Fruit fly (Drosophila melanogaster) whole organism, adult: Measurements from ENCODE around the gene Megf8.

ENCODE experiments used
- CG7045 ChIP-seq: fragments of 200-800 bp; sonication (Bioruptor generic); optimal IDR thresholded peaks from 2 replicates; lab custom pipeline; 2017; ENCODE audit warnings: missing biosample characterization, mild to moderate bottlenecking, missing genetic modification characterization
- bab1 ChIP-seq: fragments of 200-800 bp; sonication (Bioruptor generic); optimal IDR thresholded peaks from 3 replicates; lab custom pipeline; 2019; ENCODE audit warnings: missing biosample characterization, mild to moderate bottlenecking, missing genetic modification characterization, moderate library complexity
- kay ChIP-seq: fragments of 200-800 bp; sonication (Bioruptor generic); peaks from one replicate; lab custom pipeline; 2016; ENCODE audit warnings: missing biosample characterization, missing genetic modification characterization, borderline replicate concordance
- ovo ChIP-seq: fragments of 200-800 bp; sonication (Bioruptor generic); optimal IDR thresholded peaks from 2 replicates; lab custom pipeline; 2016; ENCODE audit warnings: missing biosample characterization, missing genetic modification characterization
- toe ChIP-seq: fragments of 200-800 bp; sonication (Bioruptor generic); optimal IDR thresholded peaks from 2 replicates; lab custom pipeline; 2016; ENCODE audit warnings: missing biosample characterization, missing genetic modification characterization

DNA sequence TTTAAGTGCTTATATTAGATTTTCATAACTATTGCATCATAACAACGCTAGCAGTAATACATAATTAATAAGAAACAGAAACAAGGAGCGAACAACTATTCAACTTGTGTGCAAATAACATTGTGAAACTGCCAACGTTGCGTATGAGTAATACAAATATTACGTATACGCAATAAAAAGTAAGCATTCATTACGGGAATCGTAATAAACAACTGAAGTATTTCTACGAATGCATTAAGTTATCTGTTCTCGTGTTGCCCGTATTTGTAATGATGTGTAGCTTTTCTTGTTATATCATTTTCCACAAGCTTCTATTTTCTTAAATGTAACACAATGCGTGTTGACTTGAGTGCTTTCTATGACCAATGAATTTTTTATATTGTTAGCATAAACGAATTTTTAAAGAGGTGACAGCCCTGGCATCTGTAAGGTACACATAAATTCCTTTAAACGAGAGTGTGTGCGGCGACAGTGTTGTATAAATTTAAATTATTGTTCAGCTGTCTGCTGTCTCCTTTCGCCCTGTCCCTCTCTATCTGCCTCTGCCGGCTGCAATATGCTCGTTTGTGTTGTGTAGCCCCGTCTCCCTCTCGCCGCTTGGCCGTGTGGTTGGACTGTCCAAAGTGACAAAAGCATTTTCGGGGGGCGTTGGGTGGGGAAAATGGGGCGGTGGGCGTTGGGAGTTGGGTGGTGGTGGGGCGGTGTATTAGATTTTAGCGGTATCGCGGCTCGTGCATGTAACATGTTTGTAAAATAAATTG, 56.5 kb downstream of the Megf8 start:
- TF ChIP-seq kay (GFP tag; lab: Kevin White, UChicago) (peak; percentile 71), bab1 (GFP tag; lab: Kevin White, UChicago) (no peak), CG7045 (GFP tag; lab: Kevin White, UChicago) (no peak), ovo (GFP tag; lab: Kevin White, UChicago) (no peak), toe (GFP tag; lab: Kevin White, UChicago) (no peak)
